Worm (Caenorhabditis elegans) whole organism, early embryonic: Measurements from ENCODE around the gene nhr-176.

Experiments used
- B0310.2 ChIP-seq: sonication (generic microtip); optimal IDR thresholded peaks from 2 replicates; lab custom pipeline; 2016; ENCODE audit warnings: mild to moderate bottlenecking, missing genetic modification characterization, missing compliant biosample characterization
- aly-1 ChIP-seq: sonication (generic microtip); optimal IDR thresholded peaks from 2 replicates; lab custom pipeline; 2016; ENCODE audit warnings: missing genetic modification characterization, missing compliant biosample characterization
- ama-1 ChIP-seq: fragments of 150-350 bp; optimal IDR thresholded peaks from 2 replicates; lab custom pipeline; 2014
- ceh-13 ChIP-seq: fragments of 200-800 bp; sonication (Bioruptor generic); optimal IDR thresholded peaks from 2 replicates; lab custom pipeline; 2018; ENCODE audit warnings: mild to moderate bottlenecking, missing genetic modification characterization, missing compliant biosample characterization
- flt-1 ChIP-seq: fragments of 200-800 bp; sonication (Bioruptor generic); IDR thresholded peaks from 2 replicates; pipeline ENCODE4 v1.3.6; 2022; ENCODE audit warnings: missing genetic modification characterization, missing compliant biosample characterization
- hmbx-1 ChIP-seq: sonication (generic microtip); optimal IDR thresholded peaks from 2 replicates; lab custom pipeline; 2016; ENCODE audit warnings: mild to moderate bottlenecking, missing genetic modification characterization, missing compliant biosample characterization
- hmg-4 ChIP-seq: fragments of 200-800 bp; sonication (Bioruptor generic); optimal IDR thresholded peaks from 2 replicates; lab custom pipeline; 2018; ENCODE audit warnings: mild to moderate bottlenecking, missing genetic modification characterization, missing compliant biosample characterization
- hnd-1 ChIP-seq: sonication (generic microtip); optimal IDR thresholded peaks from 2 replicates; lab custom pipeline; 2016; ENCODE audit warnings: missing genetic modification characterization, missing compliant biosample characterization
- pes-1 ChIP-seq: fragments of 200-800 bp; sonication (Bioruptor generic); IDR thresholded peaks from 2 replicates; pipeline ENCODE4 v1.3.6; 2022; ENCODE audit warnings: missing genetic modification reagents, missing genetic modification characterization, missing compliant biosample characterization
- sea-1 ChIP-seq: fragments of 200-800 bp; sonication (Bioruptor generic); conservative IDR thresholded peaks from 2 replicates; pipeline ENCODE4 v1.3.6; 2022; ENCODE audit warnings: missing genetic modification characterization, missing compliant biosample characterization
- tbx-11 ChIP-seq: fragments of 200-800 bp; sonication (Bioruptor generic); IDR thresholded peaks from 2 replicates; pipeline ENCODE4 v1.3.6; 2022; ENCODE audit warnings: missing genetic modification characterization, missing compliant biosample characterization
- tbx-37 ChIP-seq: fragments of 200-800 bp; sonication (Bioruptor generic); conservative IDR thresholded peaks from 2 replicates; pipeline ENCODE4 v1.3.6; 2022; ENCODE audit warnings: missing genetic modification reagents, missing genetic modification characterization, missing compliant biosample characterization
- tra-4 ChIP-seq: sonication (generic microtip); optimal IDR thresholded peaks from 2 replicates; lab custom pipeline; 2017; ENCODE audit warnings: missing genetic modification characterization, missing compliant biosample characterization

ce11 chrV:16118601-16119000, 47.5 kb downstream of the nhr-176 start, which contains the start of gene str-103:
- no peak for TF ChIP-seq pes-1
- no peak for TF ChIP-seq aly-1 (tag; lab: Kevin White, UChicago)
- TF ChIP-seq hmbx-1 (tag; lab: Kevin White, UChicago) = no peak
- TF ChIP-seq ceh-13 = no peak
- no peak for TF ChIP-seq ama-1 (lab: Kevin White, UChicago)
- no peak for TF ChIP-seq tbx-11 (GFP tag; lab: Robert Waterston, UW)
- no peak for TF ChIP-seq tbx-37 (GFP tag; lab: Robert Waterston, UW)
- no peak for TF ChIP-seq flt-1 (GFP tag; lab: Robert Waterston, UW)
- no peak for TF ChIP-seq sea-1 (GFP tag; lab: Robert Waterston, UW)
- TF ChIP-seq tra-4 (tag; lab: Kevin White, UChicago) = no peak
- no peak for TF ChIP-seq hnd-1 (tag; lab: Kevin White, UChicago)
- TF ChIP-seq hmg-4 = no peak
- TF ChIP-seq B0310.2 (tag; lab: Kevin White, UChicago) = no peak
